Fruit fly (Drosophila melanogaster): Measurements from ENCODE around the gene Kmn2.

DNA sequence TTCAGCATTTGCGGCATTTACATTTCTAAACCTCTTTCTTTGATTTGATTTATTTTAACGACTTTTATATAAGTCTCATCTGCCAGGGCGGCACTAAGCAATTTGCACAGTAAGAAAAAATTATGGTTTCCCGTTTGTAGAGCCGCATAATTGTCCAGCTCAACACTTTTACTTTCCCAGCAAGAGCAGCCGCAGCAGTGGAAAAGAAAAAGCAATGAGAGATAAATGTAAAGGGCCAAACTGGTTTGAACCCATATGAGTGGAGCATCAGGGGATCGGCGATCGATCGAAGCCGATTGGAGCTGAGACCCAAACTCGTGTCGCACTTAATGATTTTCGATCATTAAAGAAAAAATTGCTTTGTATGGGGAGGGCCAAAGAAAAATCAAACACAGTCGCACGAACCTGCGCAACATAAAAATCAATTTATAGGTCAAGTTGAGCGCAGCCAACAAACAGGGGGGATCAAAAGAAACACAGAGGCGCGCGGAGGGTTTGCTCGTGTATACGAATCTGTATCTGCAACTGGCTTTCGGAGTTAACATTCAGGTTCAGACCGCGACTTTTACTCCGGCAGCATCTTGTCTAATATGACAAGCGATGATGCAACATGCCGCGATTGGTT, 10.2 kb downstream of the Kmn2 start:
- TF ChIP-seq psq (optimal IDR thresholded peaks at IDR 0.05) (no peak), usp (GFP tag; optimal IDR thresholded peaks at IDR 0.05) (no peak), CG8478 (optimal IDR thresholded peaks at IDR 0.05) (no peak), pan (optimal IDR thresholded peaks at IDR 0.05) (no peak), Dll (optimal IDR thresholded peaks at IDR 0.05) (no peak)
